Worm (Caenorhabditis elegans): Measurements from ENCODE around the gene srd-51.
A peak's percentile ranks its signal among the peaks of the same experiment; 100 is the strongest.

srd-51 gene

DNA sequence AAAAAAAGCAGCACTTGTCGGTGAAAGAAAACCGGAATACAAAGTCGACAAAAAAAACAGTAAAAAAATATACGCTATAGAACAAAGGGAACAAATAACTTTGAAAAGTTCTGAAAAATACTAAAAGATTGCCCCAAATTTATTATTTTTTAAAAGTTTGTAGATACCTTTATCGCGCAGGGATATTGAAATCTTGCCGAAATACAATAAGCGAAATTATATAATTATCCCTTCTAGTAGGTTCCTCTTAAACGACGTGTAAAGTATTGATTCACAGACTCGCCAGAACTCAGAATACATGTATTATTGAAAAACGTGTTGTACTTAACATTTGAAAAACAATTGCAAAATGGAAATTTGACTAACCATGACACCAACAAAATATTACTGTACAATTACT, 29.7 kb upstream of the srd-51 start (continued):
- TF ChIP-seq ZK185.1 (tag; optimal IDR thresholded peaks at IDR 0.05; ENCODE audit: poor library complexity, severe bottlenecking) (peak; percentile 92), C06A6.2 (GFP tag; conservative IDR thresholded peaks at IDR 0.05) (peak; percentile 82), Y53G8AR.9 (GFP tag; conservative IDR thresholded peaks at IDR 0.05) (peak; percentile 52; the same call in 1 of the 2 replicates), F55B11.4 (tag; optimal IDR thresholded peaks at IDR 0.05; ENCODE audit: borderline replicate concordance, insufficient read depth) (no peak), mcd-1 (GFP tag; IDR thresholded peaks at IDR 0.05) (peak; percentile 63), tbp1 (GFP tag; optimal IDR thresholded peaks at IDR 0.05) (peak; percentile 74), somi-1 (GFP tag; optimal IDR thresholded peaks at IDR 0.05) (peak; percentile 71), unc-130 (GFP tag; optimal IDR thresholded peaks at IDR 0.05) (no peak), ztf-26 (tag; optimal IDR thresholded peaks at IDR 0.05) (peak; percentile 84), madf-6 (GFP tag; IDR thresholded peaks at IDR 0.05) (no peak), ets-4 (GFP tag; optimal IDR thresholded peaks at IDR 0.05) (no peak), ceh-40 (GFP tag; IDR thresholded peaks at IDR 0.05) (no peak), B0035.1 (tag; optimal IDR thresholded peaks at IDR 0.05) (peak; percentile 67), dpl-1 (GFP tag; optimal IDR thresholded peaks at IDR 0.05) (no peak), F57A8.1 (GFP tag; optimal IDR thresholded peaks at IDR 0.05) (no peak), hlh-26 (GFP tag; conservative IDR thresholded peaks at IDR 0.05) (no peak), sea-2 (GFP tag; IDR thresholded peaks at IDR 0.05) (no peak), Y95B8A.8 (GFP tag; IDR thresholded peaks at IDR 0.05) (no peak)

DNA sequence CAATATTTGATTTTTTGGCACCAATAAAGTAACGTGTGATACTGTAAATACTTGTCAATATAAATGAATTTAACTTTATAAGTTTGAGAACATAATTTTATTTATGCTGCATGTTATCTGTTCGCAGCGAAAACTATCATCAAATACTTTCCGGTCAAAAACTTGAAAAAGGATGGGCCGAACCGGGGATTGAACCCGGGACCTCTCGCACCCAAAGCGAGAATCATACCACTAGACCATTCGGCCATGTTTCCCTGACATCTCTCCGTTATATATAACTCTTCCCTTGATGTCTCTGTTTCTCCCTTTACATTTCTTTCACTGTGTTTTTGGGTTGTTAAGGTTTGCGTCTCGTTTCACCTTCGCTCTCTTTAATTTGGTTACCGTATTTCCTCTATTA, 27.1 kb upstream of the srd-51 start:
- TF ChIP-seq T07F8.4 (tag; optimal IDR thresholded peaks at IDR 0.05), result peak; percentile 40
- no peak for TF ChIP-seq B0035.1 (tag; optimal IDR thresholded peaks at IDR 0.05)
- peak; percentile 34; the same call in 1 of the 2 replicates for TF ChIP-seq hmg-20 (GFP tag; IDR thresholded peaks at IDR 0.05)
- TF ChIP-seq sea-2 (GFP tag; IDR thresholded peaks at IDR 0.05), result no peak
- TF ChIP-seq C17E4.6 (GFP tag; IDR thresholded peaks at IDR 0.05), result 0 out of 2 replicates have a peak, but pooled peaks have one; percentile 9
- 0 out of 2 replicates have a peak, but pooled peaks have one; percentile 68 for TF ChIP-seq nhr-120 (GFP tag; IDR thresholded peaks at IDR 0.05)
- TF ChIP-seq ama-1 (optimal IDR thresholded peaks at IDR 0.05), result no peak
- peak; percentile 53 to 59 for TF ChIP-seq ama-1 (GFP tag; optimal IDR thresholded peaks at IDR 0.05)
- TF ChIP-seq somi-1 (GFP tag; optimal IDR thresholded peaks at IDR 0.05), result peak; percentile 62
- TF ChIP-seq F55B11.4 (tag; optimal IDR thresholded peaks at IDR 0.05; ENCODE audit: borderline replicate concordance, insufficient read depth), result no peak
- no peak for TF ChIP-seq ztf-22 (GFP tag; optimal IDR thresholded peaks at IDR 0.05)
- TF ChIP-seq Y79H2A.3 (GFP tag; conservative IDR thresholded peaks at IDR 0.05), result no peak
- TF ChIP-seq dpff-1 (tag; optimal IDR thresholded peaks at IDR 0.05), result no peak
- peak; percentile 64 for TF ChIP-seq snpc-4 (GFP tag; optimal IDR thresholded peaks at IDR 0.05)
- TF ChIP-seq snpc-4 (tag; optimal IDR thresholded peaks at IDR 0.05), result peak; percentile 55 to 82 (median 74)
- peak; percentile 34 for TF ChIP-seq repo-1 (tag; optimal IDR thresholded peaks at IDR 0.05)
- TF ChIP-seq nhr-90 (tag; optimal IDR thresholded peaks at IDR 0.05), result peak; percentile 92
- peak; percentile 59 for TF ChIP-seq gei-17 (GFP tag; optimal IDR thresholded peaks at IDR 0.05)
- TF ChIP-seq dox-1 (GFP tag; IDR thresholded peaks at IDR 0.05), result peak; percentile 86
- peak; percentile 35 for TF ChIP-seq lin-54 (GFP tag; optimal IDR thresholded peaks at IDR 0.05)
- TF ChIP-seq madf-10 (tag; optimal IDR thresholded peaks at IDR 0.05), result peak; percentile 79
- TF ChIP-seq D2030.7 (GFP tag; IDR thresholded peaks at IDR 0.05), result peak; percentile 77
- no peak for TF ChIP-seq F33H1.4 (GFP tag; IDR thresholded peaks at IDR 0.05)
- peak; percentile 62 for TF ChIP-seq snpc-1.3 (tag; optimal IDR thresholded peaks at IDR 0.05; ENCODE audit: insufficient read depth)
- peak; percentile 90 for TF ChIP-seq lin-26 (GFP tag; IDR thresholded peaks at IDR 0.05)
- peak; percentile 93 for TF ChIP-seq cebp-2 (GFP tag; IDR thresholded peaks at IDR 0.05)
- TF ChIP-seq pbrm-1 (GFP tag; IDR thresholded peaks at IDR 0.05), result peak; percentile 88
- TF ChIP-seq F23B12.7 (tag; optimal IDR thresholded peaks at IDR 0.05; ENCODE audit: insufficient read depth), result peak; percentile 8
- no peak for TF ChIP-seq xnd-1 (tag; optimal IDR thresholded peaks at IDR 0.05)
- TF ChIP-seq ztf-25 (GFP tag; IDR thresholded peaks at IDR 0.05), result 0 out of 2 replicates have a peak, but pooled peaks have one; percentile 32
- no peak for TF ChIP-seq ztf-6 (GFP tag; IDR thresholded peaks at IDR 0.05)
- no peak for TF ChIP-seq cebp-1 (GFP tag; IDR thresholded peaks at IDR 0.05)
- TF ChIP-seq cebp-1 (tag; optimal IDR thresholded peaks at IDR 0.05), result no peak
- peak; percentile 78; the same call in 1 of the 2 replicates for TF ChIP-seq egl-44 (GFP tag; IDR thresholded peaks at IDR 0.05)

Measured in whole organism, young adult.